Fruit fly (Drosophila melanogaster): ENCODE data around the gene betaggt-I.

The betaggt-I gene

dm6 chr2L:4965420-4965819 is 20.0 kb downstream of the betaggt-I start, which contains the start of gene CG34125:
TSS of gene CG34125 (plus strand) at chr2L:4965673.
- TF ChIP-seq Myc (optimal IDR thresholded peaks at IDR 0.05) (no peak), psq (optimal IDR thresholded peaks at IDR 0.05) (no peak), Sin3A (optimal IDR thresholded peaks at IDR 0.05) (no peak), insv (optimal IDR thresholded peaks at IDR 0.05) (no peak), h (optimal IDR thresholded peaks at IDR 0.05) (no peak)

- no peak for TF ChIP-seq Sin3A (optimal IDR thresholded peaks at IDR 0.05)
- TF ChIP-seq h (optimal IDR thresholded peaks at IDR 0.05): no peak
- TF ChIP-seq insv (optimal IDR thresholded peaks at IDR 0.05): no peak
- TF ChIP-seq psq (optimal IDR thresholded peaks at IDR 0.05): no peak
- no peak for TF ChIP-seq ttk (optimal IDR thresholded peaks at IDR 0.05)
- no peak for TF ChIP-seq Myc (optimal IDR thresholded peaks at IDR 0.05)
These were observed 20.5 kb downstream of the betaggt-I start for dm6 chr2L:4965923-4966322.

dm6 chr2L:4967511-4967910 is 22.1 kb downstream of the betaggt-I start, which contains the start of gene eIF3i:
TSS of gene eIF3i (minus strand) at chr2L:4967775.
- no peak for TF ChIP-seq Myc (optimal IDR thresholded peaks at IDR 0.05)
- no peak for TF ChIP-seq h (optimal IDR thresholded peaks at IDR 0.05)
- TF ChIP-seq psq (optimal IDR thresholded peaks at IDR 0.05): no peak

dm6 chr2L:4968767-4969166 is 23.4 kb downstream of the betaggt-I start, which contains the start of the genes Scox and Polr1C:
TSS of gene Scox (minus strand) at chr2L:4968935.
TSS of gene Polr1C (plus strand) at chr2L:4969004.
- no peak for TF ChIP-seq Myc (optimal IDR thresholded peaks at IDR 0.05)
- TF ChIP-seq Sin3A (optimal IDR thresholded peaks at IDR 0.05): no peak
- no peak for TF ChIP-seq h (optimal IDR thresholded peaks at IDR 0.05)
- TF ChIP-seq ttk (optimal IDR thresholded peaks at IDR 0.05): no peak
- no peak for TF ChIP-seq psq (optimal IDR thresholded peaks at IDR 0.05)
- no peak for TF ChIP-seq insv (optimal IDR thresholded peaks at IDR 0.05)

dm6 chr2L:4971329-4971798 is 26.0 kb downstream of the betaggt-I start, which contains the start of gene CG14043:
TSS of gene CG14043 (plus strand) at chr2L:4971702.
- TF ChIP-seq psq (optimal IDR thresholded peaks at IDR 0.05) (no peak), insv (optimal IDR thresholded peaks at IDR 0.05) (no peak), ttk (optimal IDR thresholded peaks at IDR 0.05) (no peak), h (optimal IDR thresholded peaks at IDR 0.05) (no peak), Sin3A (optimal IDR thresholded peaks at IDR 0.05) (no peak), Myc (optimal IDR thresholded peaks at IDR 0.05) (no peak)

dm6 chr2L:4973731-4974415 is 28.5 kb downstream of the betaggt-I start, which contains the start of gene mRpL28:
TSS of gene mRpL28 (plus strand) at chr2L:4973976.
- TF ChIP-seq Myc (optimal IDR thresholded peaks at IDR 0.05): no peak
- TF ChIP-seq h (optimal IDR thresholded peaks at IDR 0.05): no peak
- TF ChIP-seq psq (optimal IDR thresholded peaks at IDR 0.05): no peak
- TF ChIP-seq ttk (optimal IDR thresholded peaks at IDR 0.05): no peak

- TF ChIP-seq Myc (optimal IDR thresholded peaks at IDR 0.05) (no peak), h (optimal IDR thresholded peaks at IDR 0.05) (no peak), psq (optimal IDR thresholded peaks at IDR 0.05) (no peak), Sin3A (optimal IDR thresholded peaks at IDR 0.05) (no peak), insv (optimal IDR thresholded peaks at IDR 0.05) (no peak), ttk (optimal IDR thresholded peaks at IDR 0.05) (no peak)
These were observed 31.7 kb downstream of the betaggt-I start, which contains the start of the genes Gmd and CG3792 for dm6 chr2L:4976988-4977551. TSS of gene Gmd (minus strand) at chr2L:4977023. TSS of gene CG3792 (plus strand) at chr2L:4977312.

dm6 chr2L:4979138-4979537 is 33.8 kb downstream of the betaggt-I start, which contains the start of gene CG8891:
TSS of gene CG8891 (minus strand) at chr2L:4979379.
- TF ChIP-seq ttk (optimal IDR thresholded peaks at IDR 0.05): no peak
- no peak for TF ChIP-seq Myc (optimal IDR thresholded peaks at IDR 0.05)
- TF ChIP-seq psq (optimal IDR thresholded peaks at IDR 0.05): no peak
- TF ChIP-seq h (optimal IDR thresholded peaks at IDR 0.05): no peak
- no peak for TF ChIP-seq insv (optimal IDR thresholded peaks at IDR 0.05)
- no peak for TF ChIP-seq Sin3A (optimal IDR thresholded peaks at IDR 0.05)

dm6 chr2L:4981278-4981966 is 36.0 kb downstream of the betaggt-I start, which contains the start of the genes CG8892 and CG34126:
TSS of gene CG8892 (minus strand) at chr2L:4981592.
TSS of gene CG34126 (plus strand) at chr2L:4981614.
- no peak for TF ChIP-seq h (optimal IDR thresholded peaks at IDR 0.05)
- TF ChIP-seq insv (optimal IDR thresholded peaks at IDR 0.05): no peak
- TF ChIP-seq psq (optimal IDR thresholded peaks at IDR 0.05): no peak
- TF ChIP-seq Sin3A (optimal IDR thresholded peaks at IDR 0.05): no peak
- TF ChIP-seq ttk (optimal IDR thresholded peaks at IDR 0.05): no peak
- TF ChIP-seq Myc (optimal IDR thresholded peaks at IDR 0.05): no peak

dm6 chr2L:4982098-4982646 is 36.8 kb downstream of the betaggt-I start:
- TF ChIP-seq ttk (optimal IDR thresholded peaks at IDR 0.05): no peak
- no peak for TF ChIP-seq psq (optimal IDR thresholded peaks at IDR 0.05)
- TF ChIP-seq insv (optimal IDR thresholded peaks at IDR 0.05): no peak
- no peak for TF ChIP-seq h (optimal IDR thresholded peaks at IDR 0.05)
- no peak for TF ChIP-seq Myc (optimal IDR thresholded peaks at IDR 0.05)
- TF ChIP-seq Sin3A (optimal IDR thresholded peaks at IDR 0.05): no peak

- TF ChIP-seq ttk (optimal IDR thresholded peaks at IDR 0.05) (no peak), insv (optimal IDR thresholded peaks at IDR 0.05) (no peak), Myc (optimal IDR thresholded peaks at IDR 0.05) (no peak), psq (optimal IDR thresholded peaks at IDR 0.05) (no peak), Sin3A (optimal IDR thresholded peaks at IDR 0.05) (no peak), h (optimal IDR thresholded peaks at IDR 0.05) (no peak)
These were observed 49.8 kb downstream of the betaggt-I start for dm6 chr2L:4995010-4995836.

All from Kc167 (cell line).